Worm (Caenorhabditis elegans) whole organism, young adult: Measurements from ENCODE around the gene srh-95.

Experiments
- B0035.1 ChIP-seq: sonication (generic microtip); optimal IDR thresholded peaks from 2 replicates; lab custom pipeline; 2016; ENCODE audit warnings: missing genetic modification characterization, mild to moderate bottlenecking, missing compliant biosample characterization, missing genotype, missing genetic modification reagents
- D2030.7 ChIP-seq: fragments of 200-800 bp; sonication (Bioruptor generic); IDR thresholded peaks from 2 replicates; pipeline ENCODE4 v1.3.6; 2022; ENCODE audit warnings: missing genetic modification reagents, missing genetic modification characterization, missing compliant biosample characterization
- Y53F4B.3 ChIP-seq: fragments of 200-800 bp; sonication (Bioruptor generic); IDR thresholded peaks from 2 replicates; pipeline ENCODE4 v1.3.6; 2022; ENCODE audit warnings: missing genetic modification reagents, missing genetic modification characterization, missing compliant biosample characterization
- akir-1 ChIP-seq: fragments of 200-800 bp; sonication (Bioruptor generic); optimal IDR thresholded peaks from 2 replicates; lab custom pipeline; 2018; ENCODE audit warnings: mild to moderate bottlenecking, missing genetic modification characterization, moderate library complexity, missing compliant biosample characterization
- ama-1 ChIP-seq, 3 experiments: fragments of 150-350 bp in 1 of 3; sonication (generic microtip) in 2 of 3; optimal IDR thresholded peaks; 2 replicates each; lab custom pipeline; 2014 to 2018; ENCODE audit warnings: missing biosample characterization in 2 of 3, missing genetic modification characterization in 2 of 3, missing genetic modification reagents in 2 of 3
- atf-7 ChIP-seq: sonication (generic microtip); optimal IDR thresholded peaks from 2 replicates; lab custom pipeline; 2017; ENCODE audit warnings: mild to moderate bottlenecking, missing genetic modification characterization, missing compliant biosample characterization
- attf-6 ChIP-seq: fragments of 200-800 bp; sonication (Bioruptor generic); IDR thresholded peaks from 2 replicates; pipeline ENCODE4 v1.3.6; 2022; ENCODE audit warnings: missing genetic modification reagents, missing genetic modification characterization, missing compliant biosample characterization
- ccch-3 ChIP-seq: fragments of 200-800 bp; sonication (Bioruptor generic); optimal IDR thresholded peaks from 2 replicates; lab custom pipeline; 2018; ENCODE audit warnings: mild to moderate bottlenecking, missing genetic modification characterization, missing compliant biosample characterization
- ceh-40 ChIP-seq: fragments of 200-800 bp; sonication (Bioruptor generic); IDR thresholded peaks from 2 replicates; pipeline ENCODE4 v1.3.6; 2022; ENCODE audit warnings: missing genetic modification characterization, missing compliant biosample characterization
- ceh-79 ChIP-seq: sonication (generic microtip); optimal IDR thresholded peaks from 2 replicates; lab custom pipeline; 2017; ENCODE audit warnings: mild to moderate bottlenecking, missing genetic modification characterization, missing compliant biosample characterization
- ceh-91 ChIP-seq: fragments of 200-800 bp; sonication (Bioruptor generic); IDR thresholded peaks from 2 replicates; pipeline ENCODE4 v1.3.6; 2022; ENCODE audit warnings: missing genetic modification reagents, missing genetic modification characterization, missing compliant biosample characterization
- chd-7 ChIP-seq: sonication (generic microtip); optimal IDR thresholded peaks from 2 replicates; lab custom pipeline; 2016; ENCODE audit warnings: mild to moderate bottlenecking, missing genetic modification characterization, moderate library complexity, missing compliant biosample characterization
- egl-44 ChIP-seq: fragments of 200-800 bp; sonication (Bioruptor generic); IDR thresholded peaks from 2 replicates; pipeline ENCODE4 v1.3.6; 2022; ENCODE audit warnings: missing genetic modification reagents, missing genetic modification characterization, missing compliant biosample characterization
- fkh-3 ChIP-seq: sonication (generic microtip); optimal IDR thresholded peaks from 2 replicates; lab custom pipeline; 2016; ENCODE audit warnings: mild to moderate bottlenecking, missing genetic modification characterization, missing compliant biosample characterization
- hlh-12 ChIP-seq: sonication (generic microtip); optimal IDR thresholded peaks from 2 replicates; lab custom pipeline; 2016; ENCODE audit warnings: missing genetic modification characterization, missing compliant biosample characterization
- lin-26 ChIP-seq: fragments of 200-800 bp; sonication (Bioruptor generic); IDR thresholded peaks from 2 replicates; pipeline ENCODE4 v1.3.6; 2022; ENCODE audit warnings: missing genetic modification reagents, missing genetic modification characterization, missing compliant biosample characterization
- lir-1 ChIP-seq: fragments of 200-800 bp; sonication (Bioruptor generic); conservative IDR thresholded peaks from 2 replicates; pipeline ENCODE4 v1.3.6; 2022; ENCODE audit warnings: missing genetic modification reagents, missing genetic modification characterization, missing compliant biosample characterization
- lsl-1 ChIP-seq: fragments of 200-800 bp; sonication (Bioruptor generic); optimal IDR thresholded peaks from 2 replicates; lab custom pipeline; 2018; ENCODE audit warnings: mild to moderate bottlenecking, missing genetic modification characterization, moderate library complexity, missing compliant biosample characterization
- lsy-27 ChIP-seq: sonication (generic microtip); optimal IDR thresholded peaks from 2 replicates; lab custom pipeline; 2017; ENCODE audit warnings: missing genetic modification characterization, mild to moderate bottlenecking, missing compliant biosample characterization, antibody characterized with exemption, missing genotype, borderline replicate concordance; ENCODE audit not compliant: insufficient read depth
- madf-8 ChIP-seq: fragments of 200-800 bp; sonication (Bioruptor generic); conservative IDR thresholded peaks from 2 replicates; pipeline ENCODE4 v1.3.6; 2022; ENCODE audit warnings: missing genetic modification reagents, missing genetic modification characterization, missing compliant biosample characterization
- mcd-1 ChIP-seq: fragments of 200-800 bp; sonication (Bioruptor generic); IDR thresholded peaks from 2 replicates; pipeline ENCODE4 v1.3.6; 2022; ENCODE audit warnings: missing genetic modification reagents, missing genetic modification characterization, missing compliant biosample characterization
- mxl-1 ChIP-seq: sonication (generic microtip); optimal IDR thresholded peaks from 2 replicates; lab custom pipeline; 2016; ENCODE audit warnings: missing genetic modification characterization, missing compliant biosample characterization
- nhr-120 ChIP-seq: fragments of 200-800 bp; sonication (Bioruptor generic); IDR thresholded peaks from 2 replicates; pipeline ENCODE4 v1.3.6; 2022; ENCODE audit warnings: missing genetic modification characterization, missing compliant biosample characterization
- nhr-80 ChIP-seq: sonication (generic microtip); optimal IDR thresholded peaks from 2 replicates; lab custom pipeline; 2016; ENCODE audit warnings: missing genetic modification characterization, missing compliant biosample characterization
- nhr-90 ChIP-seq: sonication (generic microtip); optimal IDR thresholded peaks from 2 replicates; lab custom pipeline; 2016; ENCODE audit warnings: missing genotype, mild to moderate bottlenecking, missing genetic modification characterization, missing compliant biosample characterization
- repo-1 ChIP-seq: sonication (generic microtip); optimal IDR thresholded peaks from 2 replicates; lab custom pipeline; 2017; ENCODE audit warnings: mild to moderate bottlenecking, missing genetic modification characterization, missing compliant biosample characterization
- snpc-1.3 ChIP-seq: sonication (generic microtip); optimal IDR thresholded peaks from 2 replicates; lab custom pipeline; 2017; ENCODE audit warnings: missing genetic modification characterization, mild to moderate bottlenecking, missing compliant biosample characterization, antibody characterized with exemption, moderate library complexity, missing genotype, missing genetic modification reagents; ENCODE audit not compliant: insufficient read depth
- snpc-4 ChIP-seq, 5 experiments: fragments of 150-350 bp in 1 of 5; sonication (generic microtip) in 4 of 5; optimal IDR thresholded peaks; 2 replicates each; lab custom pipeline; 2014 to 2018; ENCODE audit warnings: missing genetic modification characterization in 5 of 5, missing biosample characterization in 3 of 5, antibody characterized with exemption in 2 of 5, mild to moderate bottlenecking in 2 of 5, missing compliant biosample characterization in 2 of 5, missing genotype in 2 of 5, moderate library complexity in 2 of 5, missing genetic modification reagents in 1 of 5
- somi-1 ChIP-seq: fragments of 200-800 bp; sonication (Bioruptor generic); optimal IDR thresholded peaks from 2 replicates; lab custom pipeline; 2018; ENCODE audit warnings: mild to moderate bottlenecking, missing genetic modification characterization, missing compliant biosample characterization
- tlf-1 ChIP-seq: fragments of 200-800 bp; sonication (Bioruptor generic); optimal IDR thresholded peaks from 2 replicates; lab custom pipeline; 2018; ENCODE audit warnings: mild to moderate bottlenecking, missing genetic modification characterization, missing compliant biosample characterization
- unc-62 ChIP-seq: fragments of 150-350 bp; optimal IDR thresholded peaks from 2 replicates; lab custom pipeline; 2014; ENCODE audit warnings: missing biosample characterization, missing genetic modification reagents, missing genetic modification characterization

srh-95 gene

DNA sequence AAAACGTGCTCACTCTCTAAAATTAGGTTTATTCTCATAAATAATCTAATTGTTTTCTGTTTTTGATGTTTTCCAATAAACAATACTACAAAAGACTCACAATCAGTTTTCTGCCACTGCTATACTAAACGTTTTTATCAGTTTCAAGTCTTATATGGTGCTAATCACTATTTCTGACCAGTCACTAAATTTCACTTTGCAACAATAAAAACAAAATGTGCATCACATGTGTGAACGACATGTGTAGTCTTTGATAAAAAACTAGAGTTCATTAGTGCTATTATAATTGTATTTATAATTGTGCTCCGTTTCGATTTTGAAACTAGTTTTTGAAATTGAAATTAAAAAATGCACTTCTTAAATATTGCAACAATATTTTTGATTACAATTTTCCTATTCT lies 31.2 kb downstream of the srh-95 start, which contains the start of gene cyp-37B1:
Gene cyp-37B1 (plus strand): TSS at position 199 of the 400 bp plus-strand sequence.
- TF ChIP-seq egl-44 (GFP tag; lab: Robert Waterston, UW) = no peak
- TF ChIP-seq nhr-80 (tag; lab: Kevin White, UChicago) = peak; percentile 80
- no peak for TF ChIP-seq snpc-4 (GFP tag; optimal IDR thresholded peaks at IDR 0.05; lab: Kevin White, UChicago)
- TF ChIP-seq snpc-4 (tag; optimal IDR thresholded peaks at IDR 0.05; lab: Kevin White, UChicago) = peak in 1 of 4 experiments; percentile 17
- peak; percentile 23 for TF ChIP-seq unc-62

DNA sequence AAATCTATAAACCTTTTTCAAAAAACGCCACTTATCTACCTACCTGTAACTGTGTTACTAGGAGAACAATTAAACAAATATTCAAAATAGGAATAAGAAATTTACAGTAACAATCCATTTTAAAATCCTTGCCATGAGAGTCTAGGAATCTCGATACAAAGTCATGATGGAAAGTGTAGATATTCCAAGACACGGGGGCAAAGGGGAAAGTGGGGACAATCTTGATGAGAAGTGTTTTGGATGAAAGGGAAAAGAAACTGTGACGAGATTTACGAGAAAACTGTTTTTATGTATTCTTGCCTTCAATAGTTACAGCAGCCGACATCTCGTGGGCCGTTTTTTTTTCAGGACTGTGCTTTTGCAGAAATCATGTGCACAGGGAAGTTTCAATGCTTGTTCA lies 35.5 kb downstream of the srh-95 start, which contains the start of gene F28G4.2:
Gene F28G4.2 (minus strand): TSS at position 175 of the 400 bp plus-strand sequence.
- TF ChIP-seq repo-1 (tag; lab: Kevin White, UChicago) = no peak
- TF ChIP-seq hlh-12 (tag; lab: Kevin White, UChicago) = no peak
- TF ChIP-seq nhr-120 = no peak
- TF ChIP-seq atf-7 = no peak
- TF ChIP-seq snpc-1.3 (tag; lab: Kevin White, UChicago) = no peak
- no peak for TF ChIP-seq ceh-40 (GFP tag; lab: Robert Waterston, UW)
- TF ChIP-seq fkh-3 = no peak
- no peak for TF ChIP-seq tlf-1 (GFP tag; lab: Kevin White, UChicago)
- no peak for TF ChIP-seq ama-1 (optimal IDR thresholded peaks at IDR 0.05; lab: Kevin White, UChicago)
- TF ChIP-seq ama-1 (GFP tag; optimal IDR thresholded peaks at IDR 0.05; lab: Kevin White, UChicago) = no peak
- TF ChIP-seq lir-1 (GFP tag; lab: Robert Waterston, UW) = no peak
- no peak for TF ChIP-seq D2030.7
- no peak for TF ChIP-seq ccch-3
- TF ChIP-seq ceh-91 (GFP tag; lab: Robert Waterston, UW) = no peak
- no peak for TF ChIP-seq lin-26 (GFP tag; lab: Robert Waterston, UW)
- no peak for TF ChIP-seq ceh-79 (tag; lab: Kevin White, UChicago)
- no peak for TF ChIP-seq madf-8 (GFP tag; lab: Robert Waterston, UW)
- no peak for TF ChIP-seq akir-1
- TF ChIP-seq lsy-27 = no peak

DNA sequence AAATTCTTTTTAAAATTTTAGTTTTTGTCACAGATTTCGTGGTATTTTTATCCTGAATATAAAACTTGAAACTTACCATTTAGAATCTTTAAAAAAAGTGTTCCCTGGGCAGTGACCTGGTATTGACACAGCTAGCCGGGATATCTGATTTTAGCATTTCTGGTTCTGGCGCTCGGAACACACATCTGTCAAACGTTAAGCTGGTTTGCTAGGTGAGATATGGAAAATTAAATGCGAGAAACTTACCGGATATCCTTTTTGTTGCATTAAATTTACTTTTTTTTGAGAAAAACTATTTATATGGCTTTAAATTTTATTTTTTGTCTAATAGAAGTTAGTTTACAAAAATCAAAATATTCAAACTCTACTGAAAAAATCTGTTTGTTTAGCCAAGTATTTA lies 39.1 kb downstream of the srh-95 start, which contains the start of gene F28G4.4:
Gene F28G4.4 (minus strand): TSS at position 101 of the 400 bp plus-strand sequence.
- no peak for TF ChIP-seq fkh-3
- no peak for TF ChIP-seq Y53F4B.3

DNA sequence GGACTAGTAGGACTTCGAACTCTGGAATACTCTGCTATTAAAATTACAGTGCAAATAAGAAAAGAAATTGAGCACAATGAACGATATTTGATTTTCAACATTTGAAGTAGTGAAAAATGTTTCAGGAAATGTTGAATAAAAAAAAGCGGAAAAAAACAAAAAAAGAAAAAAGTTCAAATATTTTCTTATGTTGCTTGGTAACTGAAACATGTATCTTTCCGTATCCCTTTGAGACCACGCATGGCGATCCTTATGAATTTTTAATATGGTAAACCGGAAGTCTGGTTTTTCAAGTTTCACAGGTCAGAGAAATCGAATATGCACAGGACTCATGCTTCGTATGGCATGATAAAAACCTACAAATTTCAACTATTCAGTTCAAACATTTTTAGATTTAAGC lies 40.9 kb downstream of the srh-95 start, which contains the start of gene F28G4.3:
Gene F28G4.3 (minus strand): TSS at position 101 of the 400 bp plus-strand sequence.
- TF ChIP-seq somi-1 (GFP tag; lab: Kevin White, UChicago) (no peak), B0035.1 (no peak), nhr-90 (tag; lab: Kevin White, UChicago) (no peak), mxl-1 (no peak), lsl-1 (GFP tag; lab: Kevin White, UChicago) (no peak), Y53F4B.3 (no peak), attf-6 (no peak), fkh-3 (no peak), nhr-120 (no peak), chd-7 (tag; lab: Kevin White, UChicago) (no peak), akir-1 (no peak), ceh-79 (tag; lab: Kevin White, UChicago) (no peak)

DNA sequence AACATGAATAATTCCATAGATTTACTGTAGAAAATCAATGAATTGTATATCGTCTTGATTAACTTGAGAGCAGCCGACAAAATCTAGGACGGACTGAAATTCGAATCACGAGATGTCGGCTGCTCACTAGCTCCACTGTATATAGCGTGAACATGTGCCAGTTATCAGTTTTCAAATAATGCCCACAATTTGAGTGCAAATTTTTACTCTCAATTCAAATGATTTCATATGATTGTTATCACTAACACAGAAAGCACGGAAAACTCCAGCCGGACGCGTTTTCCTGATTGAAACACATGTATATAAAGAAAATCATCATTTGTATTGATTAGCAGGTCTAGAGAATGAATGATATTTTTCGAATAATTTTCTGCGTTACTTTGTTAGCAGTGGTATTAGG lies 45.7 kb downstream of the srh-95 start, which contains the start of gene oac-5:
Gene oac-5 (plus strand): TSS at position 301 of the 400 bp plus-strand sequence.
- peak; percentile 15 for TF ChIP-seq nhr-80 (tag; lab: Kevin White, UChicago)
- no peak for TF ChIP-seq mcd-1 (GFP tag; lab: Robert Waterston, UW)
